Fruit fly (Drosophila melanogaster) whole organism, prepupa: Measurements from ENCODE around the gene Hipk.

Experiments used
- Blimp-1 ChIP-seq: fragments of 200-800 bp; sonication (Bioruptor generic); optimal IDR thresholded peaks from 3 replicates; lab custom pipeline; 2017; ENCODE audit warnings: missing biosample characterization, missing genetic modification characterization, mild to moderate bottlenecking, moderate library complexity, missing genetic modification reagents
- CG10631 ChIP-seq: fragments of 200-800 bp; sonication (Bioruptor generic); optimal IDR thresholded peaks from 2 replicates; lab custom pipeline; 2016; ENCODE audit warnings: missing biosample characterization, missing genetic modification characterization
- CG10669 ChIP-seq: fragments of 200-800 bp; sonication (Bioruptor generic); optimal IDR thresholded peaks from 3 replicates; lab custom pipeline; 2018; ENCODE audit warnings: missing biosample characterization, mild to moderate bottlenecking, missing genetic modification characterization, moderate library complexity
- CG11294 ChIP-seq: fragments of 200-800 bp; sonication (Bioruptor generic); IDR thresholded peaks from 2 replicates; pipeline ENCODE4 v1.3.6; 2022; ENCODE audit warnings: missing biosample characterization, missing genetic modification characterization
- CG11762 ChIP-seq: fragments of 200-800 bp; sonication (Bioruptor generic); optimal IDR thresholded peaks from 3 replicates; lab custom pipeline; 2016; ENCODE audit warnings: missing biosample characterization, missing genetic modification characterization; ENCODE audit not compliant: insufficient read depth
- CG11902 ChIP-seq: fragments of 200-800 bp; sonication (Bioruptor generic); optimal IDR thresholded peaks from 3 replicates; lab custom pipeline; 2016; ENCODE audit warnings: missing biosample characterization, missing genetic modification characterization
- CG1621 ChIP-seq: fragments of 200-800 bp; sonication (Bioruptor generic); optimal IDR thresholded peaks from 3 replicates; lab custom pipeline; 2018; ENCODE audit warnings: missing biosample characterization, mild to moderate bottlenecking, missing genetic modification characterization
- CG16779 ChIP-seq: fragments of 200-800 bp; sonication (Bioruptor generic); optimal IDR thresholded peaks from 3 replicates; lab custom pipeline; 2017; ENCODE audit warnings: missing biosample characterization, mild to moderate bottlenecking, missing genetic modification characterization
- CG3032 ChIP-seq: fragments of 200-800 bp; optimal IDR thresholded peaks from 2 replicates; lab custom pipeline; 2019; ENCODE audit warnings: missing biosample characterization, mild to moderate bottlenecking, missing genetic modification characterization, moderate library complexity
- CG31627 ChIP-seq: fragments of 200-800 bp; sonication (Bioruptor generic); optimal IDR thresholded peaks from 3 replicates; lab custom pipeline; 2016; ENCODE audit warnings: missing biosample characterization, missing genetic modification characterization
- CG34406 ChIP-seq: fragments of 200-800 bp; sonication (Bioruptor generic); optimal IDR thresholded peaks from 3 replicates; lab custom pipeline; 2016; ENCODE audit warnings: missing biosample characterization, missing genetic modification characterization
- CG3919 ChIP-seq: fragments of 200-800 bp; sonication (Bioruptor generic); optimal IDR thresholded peaks from 3 replicates; lab custom pipeline; 2016; ENCODE audit warnings: missing biosample characterization, missing genetic modification characterization
- CG4318 ChIP-seq: fragments of 200-800 bp; sonication (Bioruptor generic); optimal IDR thresholded peaks from 3 replicates; lab custom pipeline; 2017; ENCODE audit warnings: missing biosample characterization, mild to moderate bottlenecking, missing genetic modification characterization
- CG6163 ChIP-seq: fragments of 200-800 bp; sonication (Bioruptor generic); IDR thresholded peaks from 3 replicates; pipeline ENCODE4 v1.3.6; 2022; ENCODE audit warnings: missing biosample characterization, missing genetic modification characterization
- CG6276 ChIP-seq: fragments of 200-800 bp; sonication (Bioruptor generic); optimal IDR thresholded peaks from 2 replicates; lab custom pipeline; 2017; ENCODE audit warnings: missing biosample characterization, mild to moderate bottlenecking, missing genetic modification characterization
- CG6808 ChIP-seq: fragments of 200-800 bp; sonication (Bioruptor generic); optimal IDR thresholded peaks from 3 replicates; lab custom pipeline; 2017; ENCODE audit warnings: missing biosample characterization, missing genetic modification characterization, mild to moderate bottlenecking, moderate library complexity, missing genetic modification reagents
- CG6854 ChIP-seq: fragments of 200-800 bp; sonication (Bioruptor generic); optimal IDR thresholded peaks from 2 replicates; lab custom pipeline; 2017; ENCODE audit warnings: missing biosample characterization, mild to moderate bottlenecking, missing genetic modification characterization
- CG7368 ChIP-seq: fragments of 200-800 bp; sonication (Bioruptor generic); optimal IDR thresholded peaks from 3 replicates; lab custom pipeline; 2016; ENCODE audit warnings: missing biosample characterization, missing genetic modification characterization
- CG8119 ChIP-seq: fragments of 200-800 bp; sonication (Bioruptor generic); IDR thresholded peaks from 3 replicates; pipeline ENCODE4 v1.3.6; 2022; ENCODE audit warnings: missing biosample characterization, missing genetic modification characterization
- CG8319 ChIP-seq: fragments of 200-800 bp; sonication (Bioruptor generic); optimal IDR thresholded peaks from 3 replicates; lab custom pipeline; 2016; ENCODE audit warnings: missing biosample characterization, missing genetic modification characterization
- CG9139 ChIP-seq: fragments of 200-800 bp; sonication (Bioruptor generic); optimal IDR thresholded peaks from 3 replicates; lab custom pipeline; 2017; ENCODE audit warnings: missing biosample characterization, mild to moderate bottlenecking, missing genetic modification characterization
- Eip78C ChIP-seq: fragments of 200-800 bp; sonication (Bioruptor generic); peaks from one replicate; lab custom pipeline; 2016; ENCODE audit warnings: missing biosample characterization, missing genetic modification characterization
- Eip93F ChIP-seq: fragments of 200-800 bp; sonication (Bioruptor generic); optimal IDR thresholded peaks from 2 replicates; lab custom pipeline; 2016; ENCODE audit warnings: missing biosample characterization, mild to moderate bottlenecking, missing genetic modification characterization
- Ets21C ChIP-seq: fragments of 200-800 bp; sonication (Bioruptor generic); optimal IDR thresholded peaks from 3 replicates; lab custom pipeline; 2016; ENCODE audit warnings: missing biosample characterization, missing genetic modification characterization
- Ets96B ChIP-seq: fragments of 200-800 bp; optimal IDR thresholded peaks from 2 replicates; lab custom pipeline; 2019; ENCODE audit warnings: missing biosample characterization, mild to moderate bottlenecking, missing genetic modification characterization, moderate library complexity
- Gug ChIP-seq: fragments of 200-800 bp; sonication (Bioruptor generic); IDR thresholded peaks from 2 replicates; pipeline ENCODE4 v1.3.6; 2022; ENCODE audit warnings: missing biosample characterization, missing genetic modification characterization
- Hr39 ChIP-seq: fragments of 200-800 bp; sonication (Bioruptor generic); optimal IDR thresholded peaks from 2 replicates; lab custom pipeline; 2016; ENCODE audit warnings: missing biosample characterization, missing genetic modification characterization
- Hr4 ChIP-seq: fragments of 200-800 bp; sonication (Bioruptor generic); optimal IDR thresholded peaks from 3 replicates; lab custom pipeline; 2016; ENCODE audit warnings: missing biosample characterization, missing genetic modification characterization
- Lpt ChIP-seq: fragments of 200-800 bp; sonication (Bioruptor generic); optimal IDR thresholded peaks from 3 replicates; lab custom pipeline; 2016; ENCODE audit warnings: missing biosample characterization, missing genetic modification characterization
- Smox ChIP-seq: fragments of 200-800 bp; sonication (Bioruptor generic); optimal IDR thresholded peaks from 3 replicates; lab custom pipeline; 2016; ENCODE audit warnings: missing biosample characterization, missing genetic modification characterization
- Sox102F ChIP-seq: fragments of 200-800 bp; sonication (Bioruptor generic); optimal IDR thresholded peaks from 2 replicates; lab custom pipeline; 2016; ENCODE audit warnings: missing biosample characterization, mild to moderate bottlenecking, missing genetic modification characterization
- Sox14 ChIP-seq: fragments of 200-800 bp; sonication (Bioruptor generic); optimal IDR thresholded peaks from 3 replicates; lab custom pipeline; 2016; ENCODE audit warnings: missing biosample characterization, missing genetic modification characterization
- Sox15 ChIP-seq: fragments of 200-800 bp; sonication (Bioruptor generic); optimal IDR thresholded peaks from 3 replicates; lab custom pipeline; 2016; ENCODE audit warnings: missing biosample characterization, missing genetic modification characterization
- acj6 ChIP-seq: fragments of 200-800 bp; sonication (Bioruptor generic); optimal IDR thresholded peaks from 3 replicates; lab custom pipeline; 2016; ENCODE audit warnings: missing biosample characterization, missing genetic modification characterization
- cyc ChIP-seq: fragments of 200-800 bp; sonication (Bioruptor generic); optimal IDR thresholded peaks from 3 replicates; lab custom pipeline; 2016; ENCODE audit warnings: missing biosample characterization, missing genetic modification characterization
- dsx ChIP-seq: fragments of 200-800 bp; optimal IDR thresholded peaks from 3 replicates; lab custom pipeline; 2019; ENCODE audit warnings: missing biosample characterization, mild to moderate bottlenecking, missing genetic modification characterization, moderate library complexity; ENCODE audit not compliant: poor library complexity, severe bottlenecking
- eg ChIP-seq: fragments of 200-800 bp; sonication (Bioruptor generic); IDR thresholded peaks from 3 replicates; pipeline ENCODE4 v1.3.6; 2022; ENCODE audit warnings: missing biosample characterization, missing genetic modification characterization
- esn ChIP-seq: fragments of 200-800 bp; sonication (Bioruptor generic); optimal IDR thresholded peaks from 2 replicates; lab custom pipeline; 2016; ENCODE audit warnings: missing biosample characterization, mild to moderate bottlenecking, missing genetic modification characterization, moderate library complexity
- fd59A ChIP-seq: fragments of 200-800 bp; sonication (Bioruptor generic); optimal IDR thresholded peaks from 2 replicates; lab custom pipeline; 2017; ENCODE audit warnings: missing biosample characterization, mild to moderate bottlenecking, missing genetic modification characterization, missing genetic modification reagents
- fd85E ChIP-seq: fragments of 200-800 bp; sonication (Bioruptor generic); optimal IDR thresholded peaks from 3 replicates; lab custom pipeline; 2016; ENCODE audit warnings: missing biosample characterization, missing genetic modification characterization
- fkh ChIP-seq: fragments of 200-800 bp; sonication (Bioruptor generic); optimal IDR thresholded peaks from 3 replicates; lab custom pipeline; 2017; ENCODE audit warnings: missing biosample characterization, mild to moderate bottlenecking, missing genetic modification characterization, moderate library complexity
- lz ChIP-seq: fragments of 200-800 bp; sonication (Bioruptor generic); optimal IDR thresholded peaks from 3 replicates; lab custom pipeline; 2016; ENCODE audit warnings: missing biosample characterization, missing genetic modification characterization
- net ChIP-seq: fragments of 200-800 bp; sonication (Bioruptor generic); optimal IDR thresholded peaks from 3 replicates; lab custom pipeline; 2016; ENCODE audit warnings: missing biosample characterization, missing genetic modification characterization
- salr ChIP-seq, 2 experiments: fragments of 200-800 bp; sonication (Bioruptor generic); optimal IDR thresholded peaks; 3 replicates each; lab custom pipeline; 2016 to 2018; ENCODE audit warnings: missing biosample characterization in 2 of 2, missing genetic modification characterization in 2 of 2, mild to moderate bottlenecking in 1 of 2
- svp ChIP-seq: fragments of 200-800 bp; sonication (Bioruptor generic); peaks from one replicate; lab custom pipeline; 2016; ENCODE audit warnings: missing biosample characterization, missing genetic modification characterization
- topi ChIP-seq: fragments of 200-800 bp; sonication (Bioruptor generic); optimal IDR thresholded peaks from 3 replicates; lab custom pipeline; 2016; ENCODE audit warnings: missing biosample characterization, missing genetic modification characterization
- vri ChIP-seq: fragments of 200-800 bp; sonication (Bioruptor generic); optimal IDR thresholded peaks from 3 replicates; lab custom pipeline; 2016; ENCODE audit warnings: missing biosample characterization, mild to moderate bottlenecking, missing genetic modification characterization

Gene Hipk

DNA sequence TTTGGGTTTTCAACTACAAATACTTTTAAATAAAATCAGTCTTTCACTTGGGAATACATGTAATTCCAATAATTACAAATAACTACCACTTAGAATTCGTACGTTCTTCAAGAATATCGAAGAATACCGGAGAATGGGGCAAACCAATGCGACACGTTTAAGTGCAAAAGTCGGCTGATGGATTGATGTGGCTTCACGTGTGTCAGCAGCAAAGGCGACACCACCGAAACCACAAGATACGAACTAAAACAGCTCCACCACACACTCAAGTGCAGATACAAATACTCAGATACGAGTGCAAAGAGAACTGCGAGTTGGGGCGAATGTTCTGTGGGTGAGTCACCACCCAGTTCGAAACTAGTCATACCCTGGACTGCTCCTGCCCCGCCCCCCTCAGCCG is 12.0 kb upstream of the Hipk start:
- TF ChIP-seq Eip78C (GFP tag; lab: Kevin White, UChicago), result no peak
- TF ChIP-seq cyc, result no peak
- TF ChIP-seq Ets96B, result no peak
- no peak for TF ChIP-seq esn (GFP tag; lab: Kevin White, UChicago)
- TF ChIP-seq CG31627 (GFP tag; lab: Kevin White, UChicago), result no peak
- no peak for TF ChIP-seq topi
- TF ChIP-seq CG9139 (GFP tag; lab: Kevin White, UChicago), result no peak
- no peak for TF ChIP-seq Ets21C (GFP tag; lab: Kevin White, UChicago)
- no peak for TF ChIP-seq CG10631 (GFP tag; lab: Kevin White, UChicago)
- TF ChIP-seq CG3919 (GFP tag; lab: Kevin White, UChicago), result no peak
- no peak for TF ChIP-seq salr (GFP tag; optimal IDR thresholded peaks at IDR 0.05; lab: Kevin White, UChicago)
- no peak for TF ChIP-seq Sox15 (GFP tag; lab: Kevin White, UChicago)
- no peak for TF ChIP-seq eg (GFP tag; lab: Robert Waterston, UW)
- TF ChIP-seq Hr39 (GFP tag; lab: Kevin White, UChicago), result no peak
- TF ChIP-seq Smox (GFP tag; lab: Kevin White, UChicago), result no peak
- no peak for TF ChIP-seq Eip93F
- TF ChIP-seq, all 60 proteins: peak for 0

DNA sequence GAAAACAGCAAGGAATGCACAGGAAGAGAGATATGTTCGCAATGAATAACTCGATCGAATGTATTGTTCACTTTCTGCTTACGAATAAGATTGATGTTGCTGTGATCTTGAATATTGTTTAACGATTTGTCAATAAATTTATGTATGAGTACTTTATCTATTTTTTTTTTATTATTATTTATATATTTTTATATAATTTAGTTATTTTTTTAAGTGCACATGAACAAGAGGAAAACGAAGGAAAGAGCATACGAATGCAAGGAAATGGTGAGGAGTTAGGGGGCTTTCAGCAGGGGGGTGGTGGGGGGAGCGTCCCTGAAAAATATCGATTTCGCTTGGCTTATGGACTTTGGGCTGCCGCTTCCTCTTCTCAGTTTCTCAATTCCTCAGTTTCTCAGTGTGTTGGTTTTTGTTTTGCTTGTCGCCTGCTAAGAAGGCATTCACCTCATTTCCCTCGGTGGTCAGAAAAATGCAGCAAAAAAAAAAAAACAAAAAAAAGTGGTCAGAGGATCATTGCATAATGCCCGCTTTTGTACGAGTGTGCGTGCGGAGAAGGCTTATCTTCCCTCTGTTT is 11.5 kb upstream of the Hipk start:
- TF ChIP-seq lz (GFP tag; lab: Kevin White, UChicago) (peak; percentile 24), fd85E (no peak), CG11762 (GFP tag; lab: Kevin White, UChicago) (peak; percentile 46), CG6808 (GFP tag; lab: Kevin White, UChicago) (peak; percentile 88), acj6 (GFP tag; lab: Kevin White, UChicago) (peak; percentile 58), fd59A (GFP tag; lab: Kevin White, UChicago) (peak; percentile 4), CG6854 (GFP tag; lab: Kevin White, UChicago) (peak; percentile 80), Sox15 (GFP tag; lab: Kevin White, UChicago) (peak; percentile 20), CG16779 (peak; percentile 76), vri (peak; percentile 77), Eip78C (GFP tag; lab: Kevin White, UChicago) (peak; percentile 89), esn (GFP tag; lab: Kevin White, UChicago) (peak; percentile 47), CG11902 (GFP tag; lab: Kevin White, UChicago) (peak; percentile 56), Lpt (GFP tag; lab: Kevin White, UChicago) (no peak), dsx (peak; percentile 88), CG34406 (peak; percentile 79), CG6276 (peak; percentile 41), Smox (GFP tag; lab: Kevin White, UChicago) (no peak), net (GFP tag; lab: Kevin White, UChicago) (peak; percentile 8), svp (GFP tag; lab: Kevin White, UChicago) (peak; percentile 70), Ets96B (peak; percentile 93), CG10631 (GFP tag; lab: Kevin White, UChicago) (peak; percentile 83), CG1621 (tag; lab: Kevin White, UChicago) (peak; percentile 60), Eip93F (no peak), CG3032 (tag; lab: Kevin White, UChicago) (peak; percentile 91), CG8119 (GFP tag; lab: Robert Waterston, UW) (peak; percentile 76), Sox102F (GFP tag; lab: Kevin White, UChicago) (peak; percentile 11), CG8319 (GFP tag; lab: Kevin White, UChicago) (peak; percentile 64), CG4318 (peak; percentile 12), Gug (GFP tag; lab: Robert Waterston, UW) (no peak), fkh (GFP tag; lab: Kevin White, UChicago) (no peak), Ets21C (GFP tag; lab: Kevin White, UChicago) (no peak), CG10669 (GFP tag; lab: Kevin White, UChicago) (peak; percentile 83), CG3919 (GFP tag; lab: Kevin White, UChicago) (peak; percentile 67), Hr4 (GFP tag; lab: Kevin White, UChicago) (peak; percentile 7), CG6163 (GFP tag; lab: Robert Waterston, UW) (peak; percentile 84), cyc (peak; percentile 12), Sox14 (peak; percentile 45), Blimp-1 (GFP tag; lab: Kevin White, UChicago) (peak; percentile 69), CG7368 (peak; percentile 34), Hr39 (GFP tag; lab: Kevin White, UChicago) (no peak), CG9139 (GFP tag; lab: Kevin White, UChicago) (peak; percentile 81), salr (GFP tag; optimal IDR thresholded peaks at IDR 0.05; lab: Kevin White, UChicago) (peak in 1 of 2 experiments; percentile 49), CG11294 (GFP tag; lab: Robert Waterston, UW) (no peak)
